Worm (Caenorhabditis elegans) whole organism, early embryonic: ENCODE data around the gene ceh-27.

Source experiments
- B0310.2 ChIP-seq: sonication (generic microtip); optimal IDR thresholded peaks from 2 replicates; lab custom pipeline; 2016; ENCODE audit warnings: mild to moderate bottlenecking, missing genetic modification characterization, missing compliant biosample characterization
- F13C5.2 ChIP-seq: sonication (generic microtip); optimal IDR thresholded peaks from 2 replicates; lab custom pipeline; 2017; ENCODE audit warnings: mild to moderate bottlenecking, missing genetic modification characterization, inconsistent platforms, missing compliant biosample characterization
- ama-1 ChIP-seq: fragments of 150-350 bp; optimal IDR thresholded peaks from 2 replicates; lab custom pipeline; 2014
- ets-7 ChIP-seq: sonication (generic microtip); optimal IDR thresholded peaks from 2 replicates; lab custom pipeline; 2016; ENCODE audit warnings: missing genotype, missing genetic modification characterization, missing compliant biosample characterization
- flt-1 ChIP-seq: fragments of 200-800 bp; sonication (Bioruptor generic); IDR thresholded peaks from 2 replicates; pipeline ENCODE4 v1.3.6; 2022; ENCODE audit warnings: missing genetic modification characterization, missing compliant biosample characterization
- scrt-1 ChIP-seq: fragments of 200-800 bp; sonication (Bioruptor generic); IDR thresholded peaks from 2 replicates; pipeline ENCODE4 v1.3.6; 2022; ENCODE audit warnings: missing genetic modification characterization, missing compliant biosample characterization

- TF ChIP-seq F13C5.2 (tag; lab: Kevin White, UChicago), result no peak
- TF ChIP-seq B0310.2 (tag; lab: Kevin White, UChicago), result no peak
- TF ChIP-seq scrt-1 (GFP tag; lab: Robert Waterston, UW), result no peak
- TF ChIP-seq ets-7, result no peak
- no peak for TF ChIP-seq flt-1
- TF ChIP-seq ama-1 (lab: Kevin White, UChicago), result no peak
These were observed 26.7 kb upstream of the ceh-27 start, which contains the start of gene W05E10.1 for ce11 chrV:11691553-11691952.
